Worm (Caenorhabditis elegans) whole organism, L3 larva: ENCODE measurements around the gene sid-2.

Source experiments
- R02D3.7 ChIP-seq: fragments of 150-350 bp; optimal IDR thresholded peaks from 2 replicates; lab custom pipeline; 2014; ENCODE audit warnings: missing biosample characterization, missing genetic modification characterization
- aly-2 ChIP-seq: fragments of 150-350 bp; optimal IDR thresholded peaks from 2 replicates; lab custom pipeline; 2014; ENCODE audit warnings: missing biosample characterization, missing genetic modification characterization
- ama-1 ChIP-seq: fragments of 150-350 bp; optimal IDR thresholded peaks from 2 replicates; lab custom pipeline; 2018
- ceh-16 ChIP-seq: sonication (generic microtip); optimal IDR thresholded peaks from 2 replicates; lab custom pipeline; 2017; ENCODE audit warnings: missing biosample characterization, missing genetic modification characterization
- ceh-28 ChIP-seq: fragments of 150-350 bp; optimal IDR thresholded peaks from 2 replicates; lab custom pipeline; 2014; ENCODE audit warnings: missing biosample characterization, missing genetic modification reagents, missing genetic modification characterization
- ceh-82 ChIP-seq: fragments of 150-350 bp; optimal IDR thresholded peaks from 2 replicates; lab custom pipeline; 2014; ENCODE audit warnings: missing biosample characterization, missing genetic modification characterization
- egl-27 ChIP-seq: sonication (generic microtip); optimal IDR thresholded peaks from 4 replicates; lab custom pipeline; 2017; ENCODE audit warnings: missing biosample characterization, missing genetic modification reagents, missing genetic modification characterization
- egl-5 ChIP-seq: fragments of 150-350 bp; optimal IDR thresholded peaks from 2 replicates; lab custom pipeline; 2017; ENCODE audit warnings: missing biosample characterization, missing genetic modification reagents, missing genetic modification characterization, inconsistent platforms
- elt-1 ChIP-seq: fragments of 150-350 bp; optimal IDR thresholded peaks from 2 replicates; lab custom pipeline; 2014; ENCODE audit warnings: missing biosample characterization, missing genetic modification characterization
- elt-2 ChIP-seq: sonication (generic microtip); optimal IDR thresholded peaks from 2 replicates; lab custom pipeline; 2016; ENCODE audit warnings: missing genetic modification reagents, mild to moderate bottlenecking, missing genetic modification characterization, missing compliant biosample characterization
- elt-3 ChIP-seq, 3 experiments: fragments of 150-350 bp in 1 of 3; sonication (generic microtip) in 2 of 3; optimal IDR thresholded peaks; 2 replicates in 2 of 3; 4 replicates in 1 of 3; lab custom pipeline; 2014 to 2017; ENCODE audit warnings: missing biosample characterization in 3 of 3, missing genetic modification characterization in 3 of 3
- eor-1 ChIP-seq, 2 experiments: fragments of 150-350 bp; optimal IDR thresholded peaks; 2 replicates each; lab custom pipeline; 2014 to 2018; ENCODE audit warnings: missing biosample characterization in 2 of 2, missing genetic modification characterization in 2 of 2
- fkh-2 ChIP-seq: fragments of 150-350 bp; optimal IDR thresholded peaks from 2 replicates; lab custom pipeline; 2014; ENCODE audit warnings: missing biosample characterization, missing genetic modification reagents, missing genetic modification characterization
- fos-1 ChIP-seq: fragments of 150-350 bp; optimal IDR thresholded peaks from 2 replicates; lab custom pipeline; 2014; ENCODE audit warnings: missing biosample characterization, missing genetic modification characterization
- hmg-11 ChIP-seq: sonication (generic microtip); optimal IDR thresholded peaks from 2 replicates; lab custom pipeline; 2016; ENCODE audit warnings: missing genetic modification characterization, missing compliant biosample characterization
- lin-15B ChIP-seq: fragments of 150-350 bp; optimal IDR thresholded peaks from 2 replicates; lab custom pipeline; 2014; ENCODE audit warnings: missing biosample characterization, missing genetic modification characterization
- lin-39 ChIP-seq: fragments of 150-350 bp; optimal IDR thresholded peaks from 2 replicates; lab custom pipeline; 2018; ENCODE audit warnings: missing biosample characterization, missing genetic modification reagents, missing genetic modification characterization
- mml-1 ChIP-seq: fragments of 150-350 bp; sonication (generic microtip); optimal IDR thresholded peaks from 3 replicates; lab custom pipeline; 2014; ENCODE audit warnings: missing biosample characterization, missing genetic modification characterization
- nfya-1 ChIP-seq: sonication (generic microtip); optimal IDR thresholded peaks from 2 replicates; lab custom pipeline; 2017; ENCODE audit warnings: missing genetic modification characterization, mild to moderate bottlenecking, missing compliant biosample characterization, antibody characterized with exemption, moderate library complexity; ENCODE audit not compliant: insufficient read depth
- nhr-11 ChIP-seq: fragments of 150-350 bp; optimal IDR thresholded peaks from 2 replicates; lab custom pipeline; 2014; ENCODE audit warnings: missing biosample characterization, missing genetic modification characterization
- nhr-12 ChIP-seq: fragments of 150-350 bp; optimal IDR thresholded peaks from 2 replicates; lab custom pipeline; 2014; ENCODE audit warnings: missing biosample characterization, missing genetic modification characterization
- nhr-23 ChIP-seq: fragments of 150-350 bp; optimal IDR thresholded peaks from 2 replicates; lab custom pipeline; 2014; ENCODE audit warnings: missing biosample characterization, missing genetic modification reagents, missing genetic modification characterization
- nhr-25 ChIP-seq: sonication (generic microtip); optimal IDR thresholded peaks from 2 replicates; lab custom pipeline; 2017; ENCODE audit warnings: missing biosample characterization, missing genetic modification characterization
- nhr-28 ChIP-seq: fragments of 150-350 bp; optimal IDR thresholded peaks from 2 replicates; lab custom pipeline; 2014; ENCODE audit warnings: missing biosample characterization, missing genetic modification characterization
- nhr-43 ChIP-seq: sonication (generic microtip); optimal IDR thresholded peaks from 2 replicates; lab custom pipeline; 2016; ENCODE audit warnings: mild to moderate bottlenecking, missing genetic modification characterization, missing compliant biosample characterization; ENCODE audit not compliant: poor library complexity, severe bottlenecking
- nhr-67 ChIP-seq: fragments of 150-350 bp; optimal IDR thresholded peaks from 2 replicates; lab custom pipeline; 2014; ENCODE audit warnings: missing biosample characterization, missing genetic modification characterization
- nhr-77 ChIP-seq: fragments of 150-350 bp; optimal IDR thresholded peaks from 2 replicates; lab custom pipeline; 2014; ENCODE audit warnings: missing biosample characterization, missing genetic modification characterization
- pha-4 ChIP-seq: fragments of 150-350 bp; optimal IDR thresholded peaks from 2 replicates; lab custom pipeline; 2014; ENCODE audit warnings: missing biosample characterization, missing genetic modification reagents, missing genetic modification characterization
- pqm-1 ChIP-seq: fragments of 150-350 bp; optimal IDR thresholded peaks from 2 replicates; lab custom pipeline; 2017; ENCODE audit warnings: missing biosample characterization, missing genetic modification characterization, inconsistent platforms
- sea-2 ChIP-seq: fragments of 150-350 bp; sonication (generic microtip); optimal IDR thresholded peaks from 4 replicates; lab custom pipeline; 2014; ENCODE audit warnings: missing biosample characterization, missing genetic modification reagents, missing genetic modification characterization
- skn-1 ChIP-seq: fragments of 150-350 bp; optimal IDR thresholded peaks from 2 replicates; lab custom pipeline; 2014; ENCODE audit warnings: missing biosample characterization, missing genetic modification characterization
- snpc-4 ChIP-seq: fragments of 150-350 bp; optimal IDR thresholded peaks from 2 replicates; lab custom pipeline; 2014; ENCODE audit warnings: missing biosample characterization, missing genetic modification characterization
- tbx-2 ChIP-seq: sonication (generic microtip); optimal IDR thresholded peaks from 2 replicates; lab custom pipeline; 2016; ENCODE audit warnings: mild to moderate bottlenecking, missing genetic modification characterization, missing compliant biosample characterization
- unc-39 ChIP-seq: sonication (generic microtip); optimal IDR thresholded peaks from 4 replicates; lab custom pipeline; 2017; ENCODE audit warnings: missing biosample characterization, missing genetic modification characterization

The sid-2 gene

DNA sequence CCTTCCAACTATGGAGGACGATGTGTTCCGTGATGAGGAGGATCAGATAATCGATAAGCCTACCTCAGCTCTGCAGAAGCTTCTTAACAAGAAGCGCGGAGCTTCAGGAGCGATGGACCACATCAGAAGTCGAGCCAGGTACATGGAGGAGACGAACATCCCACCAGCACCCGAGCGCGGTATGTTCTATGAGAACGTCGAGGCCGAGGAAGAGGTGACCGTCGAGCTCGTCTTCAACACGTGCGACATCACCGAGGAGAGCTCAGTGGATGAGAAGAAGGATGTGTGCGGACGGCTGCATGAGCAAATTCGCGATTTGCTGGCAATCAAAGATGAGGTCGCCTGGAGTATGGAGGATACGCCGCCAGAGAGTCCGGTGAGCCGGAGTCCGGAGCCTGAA lies 27.2 kb upstream of the sid-2 start:
- TF ChIP-seq lin-15B (tag; lab: Kevin White, UChicago): no peak
- TF ChIP-seq lin-39: no peak
- TF ChIP-seq nhr-12 (tag; lab: Kevin White, UChicago): no peak
- no peak for TF ChIP-seq nhr-43
- TF ChIP-seq ceh-82: no peak
- TF ChIP-seq R02D3.7 (tag; lab: Kevin White, UChicago): no peak

DNA sequence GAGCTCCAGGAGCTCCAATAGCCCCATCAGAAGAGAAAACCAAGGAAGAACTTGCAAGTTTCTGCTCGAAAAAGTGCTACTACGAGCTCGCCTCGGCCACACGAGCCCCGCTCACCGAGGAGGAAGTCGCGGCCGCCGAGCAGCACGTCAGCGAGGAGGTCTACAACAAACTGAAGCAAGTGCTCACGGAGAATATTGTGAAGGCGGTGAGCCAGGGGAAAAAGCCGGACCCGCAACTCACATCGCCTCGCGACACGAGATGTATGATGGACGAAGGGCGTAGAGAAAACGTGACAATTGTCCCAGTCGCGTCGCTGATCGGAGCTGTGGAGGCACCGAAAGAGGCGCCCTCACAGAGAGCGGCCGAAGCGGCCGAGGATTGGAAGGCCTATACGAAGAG lies 26.5 kb upstream of the sid-2 start:
- TF ChIP-seq ceh-28 (tag; lab: Kevin White, UChicago) (no peak), aly-2 (tag; lab: Kevin White, UChicago) (no peak), sea-2 (GFP tag; lab: Kevin White, UChicago) (no peak), mml-1 (tag; lab: Kevin White, UChicago) (no peak), nhr-11 (tag; lab: Kevin White, UChicago) (no peak), nhr-77 (tag; lab: Kevin White, UChicago) (no peak), nhr-25 (tag; lab: Kevin White, UChicago) (no peak), elt-3 (tag; optimal IDR thresholded peaks at IDR 0.05; lab: Kevin White, UChicago) (no peak), egl-5 (tag; lab: Kevin White, UChicago) (no peak), lin-39 (no peak), pqm-1 (tag; lab: Kevin White, UChicago) (no peak), lin-15B (tag; lab: Kevin White, UChicago) (no peak), fkh-2 (tag; lab: Kevin White, UChicago) (no peak), ama-1 (lab: Kevin White, UChicago) (no peak), tbx-2 (tag; lab: Kevin White, UChicago) (no peak), hmg-11 (no peak), eor-1 (tag; optimal IDR thresholded peaks at IDR 0.05; lab: Kevin White, UChicago) (no peak), R02D3.7 (tag; lab: Kevin White, UChicago) (no peak), ceh-82 (no peak), nhr-12 (tag; lab: Kevin White, UChicago) (no peak)
- TF ChIP-seq, all 47 proteins: peak for 0

ce11 chrIII:13654950-13655349 lies 24.3 kb upstream of the sid-2 start:
- TF ChIP-seq lin-39 (no peak), fkh-2 (tag; lab: Kevin White, UChicago) (no peak), egl-5 (tag; lab: Kevin White, UChicago) (no peak), sea-2 (GFP tag; lab: Kevin White, UChicago) (no peak), nfya-1 (tag; lab: Kevin White, UChicago) (no peak)

DNA sequence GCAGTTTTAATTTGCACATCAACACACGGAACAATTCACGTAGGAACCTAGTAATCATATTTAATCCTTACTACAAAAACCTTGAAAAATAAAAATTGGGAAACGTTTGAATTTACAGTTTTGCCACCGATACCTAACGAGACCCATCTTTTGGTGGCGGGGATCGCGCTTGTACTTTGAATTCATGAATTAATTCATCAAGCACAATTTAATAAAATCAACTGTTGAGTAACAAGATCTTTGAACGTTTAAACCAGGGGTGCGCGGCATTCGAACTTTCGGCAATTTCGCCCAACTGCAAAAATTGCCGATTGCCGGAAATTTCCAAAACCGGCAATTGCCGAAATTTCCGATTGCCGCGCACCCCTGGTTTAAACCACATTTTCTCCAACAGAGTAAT lies 22.6 kb upstream of the sid-2 start:
- TF ChIP-seq skn-1 (tag; lab: Kevin White, UChicago) (no peak), egl-5 (tag; lab: Kevin White, UChicago) (no peak), fkh-2 (tag; lab: Kevin White, UChicago) (no peak), nhr-43 (no peak), R02D3.7 (tag; lab: Kevin White, UChicago) (no peak), ceh-16 (no peak), egl-27 (tag; lab: Kevin White, UChicago) (no peak), elt-2 (tag; lab: Kevin White, UChicago) (no peak), elt-3 (tag; optimal IDR thresholded peaks at IDR 0.05; lab: Kevin White, UChicago) (no peak), snpc-4 (tag; lab: Kevin White, UChicago) (no peak), nhr-67 (tag; lab: Kevin White, UChicago) (no peak), nhr-28 (tag; lab: Kevin White, UChicago) (no peak), nfya-1 (tag; lab: Kevin White, UChicago) (no peak), hmg-11 (no peak), ceh-82 (no peak), unc-39 (tag; lab: Kevin White, UChicago) (no peak)

DNA sequence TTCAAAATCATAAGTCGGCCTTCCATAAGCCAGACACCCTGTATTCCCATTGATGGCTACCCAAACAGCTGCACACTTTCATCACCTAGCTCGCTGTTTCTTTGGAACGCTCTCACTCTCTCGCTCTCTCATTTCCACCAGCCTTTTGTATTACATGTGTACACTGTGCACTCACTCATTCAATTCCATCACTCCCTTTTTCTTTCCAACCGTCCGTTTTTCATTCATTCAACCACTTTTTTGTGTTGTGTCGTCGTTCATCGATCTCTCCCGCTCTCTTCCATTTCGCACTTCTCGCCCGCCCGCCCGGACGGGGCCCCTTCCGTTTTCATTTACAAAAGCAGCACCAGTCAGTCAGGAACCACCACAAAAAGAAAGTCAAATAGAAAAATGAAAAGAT lies 21.3 kb upstream of the sid-2 start:
- TF ChIP-seq tbx-2 (tag; lab: Kevin White, UChicago) (no peak), pha-4 (tag; lab: Kevin White, UChicago) (peak; percentile 80), hmg-11 (peak; percentile 16), unc-39 (tag; lab: Kevin White, UChicago) (no peak), elt-2 (tag; lab: Kevin White, UChicago) (peak; percentile 37), skn-1 (tag; lab: Kevin White, UChicago) (no peak)

ce11 chrIII:13659028-13659427 lies 20.2 kb upstream of the sid-2 start:
- TF ChIP-seq elt-1 (tag; lab: Kevin White, UChicago) (peak; percentile 69), unc-39 (tag; lab: Kevin White, UChicago) (no peak), fos-1 (no peak), nhr-23 (tag; lab: Kevin White, UChicago) (peak; percentile 45), nhr-25 (tag; lab: Kevin White, UChicago) (peak; percentile 40), nhr-43 (no peak)
